Fruit fly (Drosophila melanogaster) whole organism, pupa: ENCODE measurements around the gene Epp.

Experiments used
- CG10348 ChIP-seq: fragments of 200-800 bp; sonication (Bioruptor generic); IDR thresholded peaks from 2 replicates; pipeline ENCODE4 v1.3.6; 2022; ENCODE audit warnings: missing biosample characterization, missing genetic modification characterization
- CG12605 ChIP-seq: fragments of 200-800 bp; sonication (Bioruptor generic); IDR thresholded peaks from 2 replicates; pipeline ENCODE4 v1.3.6; 2022; ENCODE audit warnings: missing biosample characterization, missing genetic modification characterization
- CG13204 ChIP-seq: fragments of 200-800 bp; sonication (Bioruptor generic); optimal IDR thresholded peaks from 2 replicates; lab custom pipeline; 2018; ENCODE audit warnings: missing biosample characterization, mild to moderate bottlenecking, missing genetic modification characterization, moderate library complexity
- CG14655 ChIP-seq: fragments of 200-800 bp; sonication (Bioruptor generic); optimal IDR thresholded peaks from 3 replicates; lab custom pipeline; 2017; ENCODE audit warnings: mild to moderate bottlenecking, missing biosample characterization, missing genetic modification reagents, missing genetic modification characterization
- CG15710 ChIP-seq: fragments of 200-800 bp; sonication (Bioruptor generic); optimal IDR thresholded peaks from 2 replicates; lab custom pipeline; 2018; ENCODE audit warnings: missing biosample characterization, mild to moderate bottlenecking, missing genetic modification characterization, moderate library complexity
- CG17806 ChIP-seq: fragments of 200-800 bp; sonication (Bioruptor generic); optimal IDR thresholded peaks from 2 replicates; lab custom pipeline; 2018; ENCODE audit warnings: missing biosample characterization, mild to moderate bottlenecking, missing genetic modification characterization, moderate library complexity
- CG32121 ChIP-seq: fragments of 200-800 bp; sonication (Bioruptor generic); IDR thresholded peaks from 2 replicates; pipeline ENCODE4 v1.3.6; 2022; ENCODE audit warnings: missing biosample characterization, missing genetic modification characterization
- CG34367 ChIP-seq: fragments of 200-800 bp; sonication (Bioruptor generic); optimal IDR thresholded peaks from 2 replicates; lab custom pipeline; 2018; ENCODE audit warnings: missing biosample characterization, mild to moderate bottlenecking, missing genetic modification characterization
- CG4496 ChIP-seq: fragments of 200-800 bp; sonication (Bioruptor generic); IDR thresholded peaks from 3 replicates; pipeline ENCODE4 v1.3.6; 2022; ENCODE audit warnings: missing biosample characterization, missing genetic modification characterization
- CG8159 ChIP-seq: fragments of 200-800 bp; sonication (Bioruptor generic); optimal IDR thresholded peaks from 3 replicates; lab custom pipeline; 2018; ENCODE audit warnings: missing biosample characterization, mild to moderate bottlenecking, missing genetic modification characterization, moderate library complexity
- CG8301 ChIP-seq: fragments of 200-800 bp; sonication (Bioruptor generic); optimal IDR thresholded peaks from 2 replicates; lab custom pipeline; 2018; ENCODE audit warnings: missing biosample characterization, mild to moderate bottlenecking, missing genetic modification characterization
- CG9948 ChIP-seq: fragments of 200-800 bp; sonication (Bioruptor generic); optimal IDR thresholded peaks from 2 replicates; lab custom pipeline; 2018; ENCODE audit warnings: missing biosample characterization, mild to moderate bottlenecking, missing genetic modification characterization, moderate library complexity
- D1 ChIP-seq: fragments of 200-800 bp; sonication (Bioruptor generic); optimal IDR thresholded peaks from 2 replicates; lab custom pipeline; 2018; ENCODE audit warnings: missing biosample characterization, mild to moderate bottlenecking, missing genetic modification characterization, moderate library complexity
- EcR ChIP-seq: fragments of 200-800 bp; sonication (Bioruptor generic); optimal IDR thresholded peaks from 3 replicates; lab custom pipeline; 2019; ENCODE audit warnings: missing biosample characterization, missing genetic modification characterization, mild to moderate bottlenecking, moderate library complexity, missing genetic modification reagents
- Ets98B ChIP-seq: fragments of 200-800 bp; sonication (Bioruptor generic); IDR thresholded peaks from 2 replicates; pipeline ENCODE4 v1.3.6; 2022; ENCODE audit warnings: missing biosample characterization, missing genetic modification characterization
- Pif1A ChIP-seq: fragments of 200-800 bp; sonication (Bioruptor generic); optimal IDR thresholded peaks from 3 replicates; lab custom pipeline; 2016; ENCODE audit warnings: missing biosample characterization, missing genetic modification characterization
- Pif1B ChIP-seq: fragments of 200-800 bp; sonication (Bioruptor generic); optimal IDR thresholded peaks from 3 replicates; lab custom pipeline; 2016; ENCODE audit warnings: missing biosample characterization, missing genetic modification characterization
- Snoo ChIP-seq: fragments of 200-800 bp; sonication (Bioruptor generic); optimal IDR thresholded peaks from 3 replicates; lab custom pipeline; 2017; ENCODE audit warnings: missing biosample characterization, mild to moderate bottlenecking, missing genetic modification characterization, inconsistent platforms
- fd96Ca ChIP-seq: fragments of 200-800 bp; sonication (Bioruptor generic); IDR thresholded peaks from 3 replicates; pipeline ENCODE4 v1.3.6; 2022; ENCODE audit warnings: missing biosample characterization, missing genetic modification characterization
- gl ChIP-seq: fragments of 200-800 bp; sonication (Bioruptor generic); optimal IDR thresholded peaks from 2 replicates; lab custom pipeline; 2018; ENCODE audit warnings: missing biosample characterization, mild to moderate bottlenecking, missing genetic modification characterization
- rn ChIP-seq: fragments of 200-800 bp; sonication (Bioruptor generic); IDR thresholded peaks from 2 replicates; pipeline ENCODE4 v1.3.6; 2022; ENCODE audit warnings: missing biosample characterization, missing genetic modification characterization

The Epp gene

dm6 chr3R:23960865-23961264 lies 31.9 kb downstream of the Epp start:
- no peak for TF ChIP-seq CG9948 (tag; lab: Kevin White, UChicago)
- no peak for TF ChIP-seq CG12605 (GFP tag; lab: Robert Waterston, UW)
- TF ChIP-seq Ets98B = no peak
- no peak for TF ChIP-seq gl (tag; lab: Kevin White, UChicago)
- no peak for TF ChIP-seq D1
- no peak for TF ChIP-seq Pif1A (GFP tag; lab: Kevin White, UChicago)
- no peak for TF ChIP-seq CG34367 (tag; lab: Kevin White, UChicago)
- TF ChIP-seq fd96Ca (GFP tag; lab: Robert Waterston, UW) = no peak
- no peak for TF ChIP-seq CG32121 (GFP tag; lab: Robert Waterston, UW)
- no peak for TF ChIP-seq CG8301 (tag; lab: Kevin White, UChicago)
- no peak for TF ChIP-seq CG13204 (GFP tag; lab: Kevin White, UChicago)
- TF ChIP-seq rn (GFP tag; lab: Robert Waterston, UW) = no peak
- TF ChIP-seq CG10348 (GFP tag; lab: Robert Waterston, UW) = no peak
- TF ChIP-seq CG4496 (GFP tag; lab: Robert Waterston, UW) = no peak
- TF ChIP-seq Snoo = no peak
- no peak for TF ChIP-seq CG8159 (tag; lab: Kevin White, UChicago)
- no peak for TF ChIP-seq Pif1B (GFP tag; lab: Kevin White, UChicago)

dm6 chr3R:23958091-23958838 lies 34.5 kb downstream of the Epp start, which contains the start of the genes GluProRS and AP-1sigma:
TSS of gene GluProRS (minus strand) at chr3R:23958391.
TSS of gene AP-1sigma (plus strand) at chr3R:23958651.
- peak; percentile 97 for TF ChIP-seq CG4496 (GFP tag; lab: Robert Waterston, UW)
- no peak for TF ChIP-seq CG14655 (GFP tag; lab: Kevin White, UChicago)
- no peak for TF ChIP-seq EcR
- TF ChIP-seq CG10348 (GFP tag; lab: Robert Waterston, UW) = peak; percentile 89
- peak; percentile 23 for TF ChIP-seq gl (tag; lab: Kevin White, UChicago)
- TF ChIP-seq CG32121 (GFP tag; lab: Robert Waterston, UW) = peak; percentile 91
- TF ChIP-seq CG34367 (tag; lab: Kevin White, UChicago) = peak; percentile 77
- TF ChIP-seq Ets98B = peak; percentile 93
- peak; percentile 94 for TF ChIP-seq CG12605 (GFP tag; lab: Robert Waterston, UW)
- TF ChIP-seq CG8159 (tag; lab: Kevin White, UChicago) = peak; percentile 86
- peak; percentile 82 for TF ChIP-seq CG9948 (tag; lab: Kevin White, UChicago)
- peak; percentile 91 for TF ChIP-seq rn (GFP tag; lab: Robert Waterston, UW)
- peak; percentile 86 for TF ChIP-seq fd96Ca (GFP tag; lab: Robert Waterston, UW)
- peak; percentile 83 for TF ChIP-seq CG15710
- TF ChIP-seq CG13204 (GFP tag; lab: Kevin White, UChicago) = no peak
- peak; percentile 81 for TF ChIP-seq Pif1A (GFP tag; lab: Kevin White, UChicago)
- TF ChIP-seq CG8301 (tag; lab: Kevin White, UChicago) = peak; percentile 79
- TF ChIP-seq Snoo = peak; percentile 75
- TF ChIP-seq D1 = no peak
- peak; percentile 81 for TF ChIP-seq Pif1B (GFP tag; lab: Kevin White, UChicago)
- TF ChIP-seq CG17806 (tag; lab: Kevin White, UChicago) = peak; percentile 85

dm6 chr3R:23955380-23955779 lies 37.3 kb downstream of the Epp start:
- peak; percentile 3 for TF ChIP-seq Snoo
- peak; percentile 26 for TF ChIP-seq Pif1A (GFP tag; lab: Kevin White, UChicago)
- peak; percentile 20 for TF ChIP-seq CG8301 (tag; lab: Kevin White, UChicago)
- TF ChIP-seq D1 = no peak
- peak; percentile 3 for TF ChIP-seq CG8159 (tag; lab: Kevin White, UChicago)
- peak; percentile 45; the same call in 1 of the 2 replicates for TF ChIP-seq CG12605 (GFP tag; lab: Robert Waterston, UW)
- peak; percentile 40 for TF ChIP-seq EcR
- TF ChIP-seq Pif1B (GFP tag; lab: Kevin White, UChicago) = peak; percentile 50
- peak; percentile 42; the same call in 1 of the 2 replicates for TF ChIP-seq Ets98B
- TF ChIP-seq fd96Ca (GFP tag; lab: Robert Waterston, UW) = no peak
- TF ChIP-seq CG9948 (tag; lab: Kevin White, UChicago) = no peak
- no peak for TF ChIP-seq CG13204 (GFP tag; lab: Kevin White, UChicago)

- peak; percentile 89 for TF ChIP-seq CG8301 (tag; lab: Kevin White, UChicago)
- TF ChIP-seq CG13204 (GFP tag; lab: Kevin White, UChicago) = peak; percentile 88
- peak; percentile 94 for TF ChIP-seq Pif1A (GFP tag; lab: Kevin White, UChicago)
- TF ChIP-seq Snoo = peak; percentile 91
- peak; percentile 98 for TF ChIP-seq CG15710
- TF ChIP-seq CG14655 (GFP tag; lab: Kevin White, UChicago) = peak; percentile 93
- TF ChIP-seq CG4496 (GFP tag; lab: Robert Waterston, UW) = peak; percentile 72; the same call in 2 of the 3 replicates
- peak; percentile 72 for TF ChIP-seq CG32121 (GFP tag; lab: Robert Waterston, UW)
- TF ChIP-seq Pif1B (GFP tag; lab: Kevin White, UChicago) = peak; percentile 93
- TF ChIP-seq Ets98B = peak; percentile 15
- TF ChIP-seq CG17806 (tag; lab: Kevin White, UChicago) = peak; percentile 95
- peak; percentile 47; the same call in 1 of the 2 replicates for TF ChIP-seq rn (GFP tag; lab: Robert Waterston, UW)
- peak; percentile 47 for TF ChIP-seq CG12605 (GFP tag; lab: Robert Waterston, UW)
- peak; percentile 95 for TF ChIP-seq CG34367 (tag; lab: Kevin White, UChicago)
- TF ChIP-seq CG10348 (GFP tag; lab: Robert Waterston, UW) = peak; percentile 17; the same call in 1 of the 2 replicates
- peak; percentile 99 for TF ChIP-seq CG8159 (tag; lab: Kevin White, UChicago)
- peak; percentile 82 for TF ChIP-seq gl (tag; lab: Kevin White, UChicago)
- peak; percentile 93 for TF ChIP-seq D1
- peak; percentile 50; the same call in 2 of the 3 replicates for TF ChIP-seq fd96Ca (GFP tag; lab: Robert Waterston, UW)
- peak; percentile 62 for TF ChIP-seq EcR
- TF ChIP-seq CG9948 (tag; lab: Kevin White, UChicago) = peak; percentile 96
Observed at dm6 chr3R:23948466-23949413, 44.0 kb downstream of the Epp start.
